Fruit fly (Drosophila melanogaster) whole organism: ENCODE results near the gene Ucp4C.

Experiments used
- CG8478 ChIP-seq: fragments of >200 bp; optimal IDR thresholded peaks from 2 replicates; lab custom pipeline; 2018; ENCODE audit warnings: inconsistent platforms
- Dll ChIP-seq: fragments of >200 bp; optimal IDR thresholded peaks from 2 replicates; lab custom pipeline; 2017
- EcR ChIP-seq, 2 experiments: fragments of >200 bp; optimal IDR thresholded peaks; 2 replicates each; lab custom pipeline; 2017; ENCODE audit warnings: missing biosample characterization in 2 of 2, missing genetic modification characterization in 2 of 2, missing genetic modification reagents in 2 of 2
- pan ChIP-seq: fragments of >200 bp; optimal IDR thresholded peaks from 2 replicates; lab custom pipeline; 2017
- psq ChIP-seq: fragments of >200 bp; optimal IDR thresholded peaks from 2 replicates; lab custom pipeline; 2017
- usp ChIP-seq: fragments of >200 bp; optimal IDR thresholded peaks from 2 replicates; lab custom pipeline; 2017; ENCODE audit warnings: missing biosample characterization, missing genetic modification characterization, mixed read lengths

The Ucp4C gene

DNA sequence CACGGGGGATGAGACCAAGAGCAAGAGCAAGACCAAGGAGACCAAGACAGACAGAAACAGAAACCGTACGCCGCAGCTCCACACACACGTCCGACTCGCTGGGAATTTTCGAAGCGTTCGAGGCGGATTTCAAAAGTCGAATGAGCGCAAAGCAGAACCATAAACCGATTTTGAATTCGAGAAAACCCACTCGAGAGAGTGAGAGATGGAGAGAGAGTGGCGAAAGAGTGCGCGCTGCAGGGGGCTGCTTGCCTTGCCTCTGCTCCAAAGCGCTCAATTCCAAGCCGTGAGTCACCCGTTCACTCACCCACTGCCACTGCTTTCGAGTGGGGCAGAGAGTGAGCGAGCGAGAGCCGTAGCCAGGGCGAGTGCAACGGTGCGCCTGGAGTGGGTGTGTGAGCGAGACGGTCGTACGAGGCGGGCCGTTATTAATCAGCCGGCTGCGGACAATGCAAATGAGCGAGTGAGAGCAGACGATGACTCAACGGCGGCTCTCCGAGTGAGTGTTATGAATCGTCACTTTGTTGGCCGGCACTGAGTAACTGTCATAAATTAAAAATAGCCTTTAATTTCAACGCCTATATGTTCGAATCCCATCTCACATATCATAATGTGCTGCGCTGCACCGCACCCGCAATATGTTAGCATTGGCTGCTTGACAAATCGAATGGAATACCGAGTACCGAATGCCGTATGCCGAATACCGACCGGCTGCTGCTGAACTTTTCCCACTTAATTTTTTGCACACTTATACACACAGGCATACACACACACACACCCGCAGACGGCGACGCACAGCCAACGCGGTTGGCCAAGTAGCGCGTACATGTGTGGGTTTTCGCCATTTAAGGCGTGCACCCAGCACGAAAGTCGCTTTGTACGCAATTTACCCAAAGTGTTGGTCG lies 11.8 kb downstream of the Ucp4C start:
- peak; percentile 94 for TF ChIP-seq Dll (lab: Kevin White, UChicago)
- TF ChIP-seq EcR (GFP tag; optimal IDR thresholded peaks at IDR 0.05; lab: Kevin White, UChicago) = peak in 1 of 2 experiments; percentile 15
- TF ChIP-seq psq = no peak
- peak; percentile 77 for TF ChIP-seq CG8478 (lab: Kevin White, UChicago)

DNA sequence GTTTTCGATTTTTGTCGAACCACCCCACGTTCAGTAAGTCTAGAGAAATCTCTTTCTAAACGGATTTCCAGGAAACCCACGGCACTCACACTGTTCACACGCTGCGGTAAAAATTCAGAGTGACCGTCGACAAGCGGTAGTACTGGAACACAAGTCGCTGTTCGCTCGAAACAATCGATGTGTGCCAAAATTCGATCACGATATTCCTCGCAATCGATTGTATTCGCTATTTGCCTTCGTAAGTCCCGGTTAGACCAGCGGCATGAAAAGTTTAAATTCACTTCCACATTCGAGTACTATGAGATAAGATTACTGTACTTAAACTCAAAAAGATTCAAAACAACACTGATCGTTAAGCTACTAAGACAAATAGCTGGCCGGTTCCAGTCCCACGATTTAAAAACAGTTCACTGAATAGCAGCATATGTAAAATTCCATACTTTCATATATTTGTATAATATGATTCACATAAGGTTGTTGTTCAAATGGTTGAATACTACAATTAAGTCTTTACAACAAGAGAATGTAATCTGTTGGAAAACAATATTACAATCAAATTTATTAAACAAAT lies 12.6 kb downstream of the Ucp4C start, which contains the start of gene chic:
TSS of gene chic (minus strand) at position 157 of the 571 bp plus-strand sequence.
- no peak for TF ChIP-seq usp (GFP tag; lab: Kevin White, UChicago)
- TF ChIP-seq pan (lab: Kevin White, UChicago) = no peak
- TF ChIP-seq psq = no peak
- TF ChIP-seq CG8478 (lab: Kevin White, UChicago) = no peak
- TF ChIP-seq Dll (lab: Kevin White, UChicago) = no peak
- no peak for TF ChIP-seq EcR (GFP tag; optimal IDR thresholded peaks at IDR 0.05; lab: Kevin White, UChicago)

DNA sequence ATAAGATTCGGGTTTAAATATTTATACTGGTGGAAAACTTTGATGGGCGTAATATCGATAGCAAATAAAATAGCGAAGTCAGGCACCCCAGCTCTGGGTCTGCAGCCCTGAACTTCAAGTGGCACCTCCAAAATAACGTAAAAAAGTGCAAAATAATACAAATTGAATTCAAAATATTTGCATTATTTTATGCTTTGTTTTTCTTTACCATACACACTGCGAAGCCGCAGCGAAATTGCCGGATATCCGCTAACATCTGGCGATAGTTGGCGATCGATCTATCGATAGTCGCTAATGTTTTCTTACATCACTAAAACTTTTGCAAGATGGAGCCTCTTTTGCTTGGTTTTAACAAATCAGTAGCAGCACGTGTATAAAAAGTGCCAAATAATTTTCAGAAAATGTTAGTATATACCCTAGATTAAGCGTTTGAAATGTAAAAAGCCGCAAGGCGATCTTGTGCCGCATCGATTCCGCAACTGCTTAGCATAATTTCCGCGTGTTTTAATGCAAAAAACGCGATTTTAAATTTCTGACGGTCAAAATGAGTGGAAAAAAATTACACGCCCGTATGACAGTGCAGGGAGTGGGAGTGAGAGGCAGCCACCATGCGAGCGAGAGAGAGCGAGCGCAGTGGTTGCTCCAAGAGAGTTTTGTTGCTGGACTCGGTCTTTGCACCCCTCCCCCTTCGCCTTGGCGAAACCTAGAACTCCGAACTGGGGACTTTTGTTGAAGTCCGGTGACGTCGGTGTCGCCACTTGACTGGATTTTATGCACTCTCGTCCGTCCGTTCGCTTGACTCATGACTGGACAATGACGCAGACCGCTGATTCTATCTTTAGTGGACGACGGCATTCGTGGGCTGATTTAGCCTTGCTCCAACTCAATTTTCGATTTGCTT lies 13.3 kb downstream of the Ucp4C start, which contains the start of gene eIF4A:
TSS of gene eIF4A (plus strand) at position 332 of the 901 bp plus-strand sequence.
- TF ChIP-seq Dll (lab: Kevin White, UChicago) = peak; percentile 72
- TF ChIP-seq usp (GFP tag; lab: Kevin White, UChicago) = no peak

DNA sequence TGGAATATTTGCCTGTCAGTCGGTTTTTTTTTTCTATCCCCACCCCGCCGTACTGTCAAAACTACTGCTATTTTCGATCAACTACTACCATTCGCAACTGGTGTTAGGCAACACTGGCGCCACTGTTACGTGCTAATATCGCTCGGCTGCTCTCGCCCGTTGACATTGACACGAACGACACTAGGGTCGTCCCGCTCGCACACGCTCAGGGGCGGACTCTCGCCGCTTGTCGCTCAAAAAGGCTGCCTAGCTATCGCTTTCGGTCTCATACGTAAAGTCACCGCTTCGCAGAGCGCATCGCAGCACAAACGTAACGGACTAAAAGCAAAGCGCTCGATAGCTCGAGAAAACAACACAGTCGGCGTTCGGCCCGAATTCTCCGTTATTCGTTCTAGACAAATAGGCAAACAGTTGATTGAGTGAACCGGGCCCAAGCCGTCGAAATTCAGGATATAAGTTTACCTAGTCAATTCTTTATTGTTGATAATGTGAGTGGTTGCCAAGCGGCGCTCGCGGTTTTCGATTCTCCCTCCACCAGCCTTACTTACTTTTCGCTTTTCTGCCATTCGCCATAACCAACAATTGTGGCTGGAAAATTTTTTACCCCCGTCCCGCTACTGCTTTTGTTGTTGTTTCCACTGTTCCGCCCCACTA lies 14.1 kb downstream of the Ucp4C start:
- TF ChIP-seq pan (lab: Kevin White, UChicago) = no peak
- TF ChIP-seq Dll (lab: Kevin White, UChicago) = peak; percentile 69
- TF ChIP-seq psq = no peak
- no peak for TF ChIP-seq usp (GFP tag; lab: Kevin White, UChicago)
- no peak for TF ChIP-seq EcR (GFP tag; optimal IDR thresholded peaks at IDR 0.05; lab: Kevin White, UChicago)
- peak; percentile 72 for TF ChIP-seq CG8478 (lab: Kevin White, UChicago)

DNA sequence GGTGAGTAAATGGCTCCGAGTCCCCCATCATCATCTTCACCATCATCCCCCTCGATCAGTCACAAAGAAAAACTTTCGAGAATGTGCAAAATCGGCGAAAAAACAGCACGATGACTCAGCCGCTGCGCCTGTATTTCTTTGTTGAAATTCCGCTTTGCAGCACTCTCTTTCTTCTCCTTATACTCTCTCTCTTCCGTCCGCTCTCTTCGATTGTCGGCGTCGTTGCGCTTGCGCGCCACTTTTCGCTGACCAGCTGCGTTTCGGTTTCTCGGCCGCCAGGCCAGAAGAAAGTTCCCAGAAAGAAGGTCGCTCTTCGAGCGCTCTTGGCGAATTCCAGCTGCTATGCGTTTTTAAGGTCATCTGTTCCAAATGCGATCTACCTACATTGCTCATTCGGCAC lies 14.9 kb downstream of the Ucp4C start:
- TF ChIP-seq EcR (GFP tag; optimal IDR thresholded peaks at IDR 0.05; lab: Kevin White, UChicago) (no peak), pan (lab: Kevin White, UChicago) (no peak), psq (no peak), Dll (lab: Kevin White, UChicago) (no peak), usp (GFP tag; lab: Kevin White, UChicago) (no peak), CG8478 (lab: Kevin White, UChicago) (no peak)

DNA sequence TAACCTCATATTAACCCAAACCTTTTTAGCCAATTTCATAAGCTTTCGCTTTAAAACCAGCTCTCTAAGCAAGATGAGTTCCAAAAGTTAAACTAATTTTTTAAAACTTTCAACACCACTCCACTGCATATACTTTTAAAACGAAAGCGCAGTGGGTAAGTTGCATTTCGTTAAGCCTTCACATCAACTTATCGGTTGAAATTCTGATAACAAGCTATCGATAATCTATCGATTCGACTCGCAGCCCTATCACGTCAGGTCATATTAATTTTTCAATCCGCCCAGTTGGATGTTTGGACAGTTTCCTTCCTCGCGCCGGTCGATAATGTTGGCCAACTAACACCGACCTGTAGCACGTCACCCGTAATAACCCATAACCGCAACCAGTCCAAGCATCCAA lies 17.7 kb downstream of the Ucp4C start, which contains the start of gene ifc:
TSS of gene ifc (plus strand) at position 255 of the 400 bp plus-strand sequence.
- TF ChIP-seq usp (GFP tag; lab: Kevin White, UChicago) (no peak), psq (no peak), Dll (lab: Kevin White, UChicago) (no peak), CG8478 (lab: Kevin White, UChicago) (no peak), pan (lab: Kevin White, UChicago) (no peak), EcR (GFP tag; optimal IDR thresholded peaks at IDR 0.05; lab: Kevin White, UChicago) (no peak)

DNA sequence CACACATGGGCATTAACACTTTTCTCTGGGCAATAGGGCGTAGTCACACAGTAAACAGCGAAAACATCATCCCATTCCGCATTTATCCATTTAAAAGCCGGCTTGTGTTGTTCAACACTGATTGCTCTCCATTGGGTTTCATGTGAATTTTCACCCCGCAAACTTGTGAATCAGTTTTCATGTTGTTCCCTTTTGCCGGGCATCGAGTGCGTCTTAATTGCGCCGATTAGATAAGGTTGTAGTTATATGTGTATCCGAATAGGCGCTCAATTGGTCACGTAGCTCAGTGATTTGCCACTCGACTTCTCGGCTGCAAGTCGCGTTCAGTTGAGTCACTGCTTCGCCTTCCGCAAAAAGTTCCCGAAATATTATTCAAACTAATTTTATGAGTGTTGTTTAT lies 18.6 kb downstream of the Ucp4C start:
- TF ChIP-seq Dll (lab: Kevin White, UChicago) (no peak), CG8478 (lab: Kevin White, UChicago) (no peak), pan (lab: Kevin White, UChicago) (no peak), usp (GFP tag; lab: Kevin White, UChicago) (no peak), EcR (GFP tag; optimal IDR thresholded peaks at IDR 0.05; lab: Kevin White, UChicago) (no peak), psq (no peak)

DNA sequence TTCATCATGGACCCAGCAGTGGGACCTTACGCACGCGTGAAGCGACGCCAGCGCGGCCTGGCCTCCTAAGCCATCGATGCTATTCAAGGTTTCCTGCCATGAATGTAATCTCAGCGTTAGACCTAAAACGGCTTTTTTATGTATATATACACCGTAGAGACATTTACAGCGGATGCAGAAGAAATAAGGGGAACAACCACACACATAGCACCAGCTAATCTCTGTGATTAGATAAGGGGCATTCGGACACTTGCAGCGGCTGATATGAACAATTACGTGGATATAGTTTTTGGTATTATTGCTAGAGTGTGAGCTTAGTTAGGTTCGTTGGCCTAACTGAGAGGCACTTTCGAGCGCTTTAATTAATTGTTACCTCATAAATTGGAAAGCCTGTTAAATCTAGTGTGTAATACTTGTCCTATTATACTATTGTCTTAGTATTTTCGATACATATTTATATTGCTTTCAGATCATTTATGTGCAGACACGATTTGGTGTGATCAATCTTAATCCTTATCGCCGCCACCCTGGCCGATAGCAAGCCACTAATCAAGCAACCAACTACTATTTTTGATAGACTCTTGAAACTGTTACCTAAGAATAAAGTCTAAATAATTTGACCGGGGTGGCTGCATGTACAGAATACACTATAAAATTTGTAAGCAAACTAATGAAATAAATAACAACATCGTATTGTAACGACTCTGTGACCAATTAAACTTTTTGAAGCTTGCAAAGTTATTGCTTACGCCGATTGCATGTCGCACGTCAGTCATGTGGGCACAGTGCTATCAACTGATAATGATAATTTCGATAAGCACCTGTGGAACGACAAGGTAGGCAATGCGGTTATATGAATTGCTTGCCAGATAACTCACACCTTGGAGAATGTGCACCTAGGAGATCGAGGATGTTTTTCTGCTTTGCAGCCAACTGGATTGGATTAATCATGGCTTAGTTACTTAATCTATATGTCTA lies 20.0 kb downstream of the Ucp4C start:
- TF ChIP-seq Dll (lab: Kevin White, UChicago) = no peak
- TF ChIP-seq CG8478 (lab: Kevin White, UChicago) = no peak
- no peak for TF ChIP-seq psq
- no peak for TF ChIP-seq pan (lab: Kevin White, UChicago)
- no peak for TF ChIP-seq EcR (GFP tag; optimal IDR thresholded peaks at IDR 0.05; lab: Kevin White, UChicago)
- no peak for TF ChIP-seq usp (GFP tag; lab: Kevin White, UChicago)

DNA sequence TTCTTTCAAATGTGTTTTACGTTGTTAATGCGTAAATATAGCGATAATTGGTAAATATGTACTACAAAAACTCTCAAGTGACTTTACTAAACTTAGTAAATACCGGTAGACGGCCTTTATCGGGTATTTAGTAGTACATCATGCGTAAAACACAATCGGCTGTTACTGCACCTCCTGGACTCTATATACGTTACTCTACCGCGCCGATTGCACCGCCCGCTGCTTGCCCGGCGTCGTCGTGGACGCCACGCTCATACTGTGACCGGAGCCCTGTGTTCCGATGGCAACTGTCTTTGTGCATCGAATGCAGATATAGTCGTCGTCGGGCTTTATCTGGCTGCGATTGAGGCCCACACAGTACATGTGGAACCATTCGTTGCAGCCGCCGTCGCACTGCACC lies 22.1 kb downstream of the Ucp4C start:
- TF ChIP-seq psq = no peak
- no peak for TF ChIP-seq CG8478 (lab: Kevin White, UChicago)
